Worm (Caenorhabditis elegans) whole organism, early embryonic: ENCODE results near the gene fubl-1.

Experiments
- B0310.2 ChIP-seq: sonication (generic microtip); optimal IDR thresholded peaks from 2 replicates; lab custom pipeline; 2016; ENCODE audit warnings: mild to moderate bottlenecking, missing genetic modification characterization, missing compliant biosample characterization
- F13C5.2 ChIP-seq: sonication (generic microtip); optimal IDR thresholded peaks from 2 replicates; lab custom pipeline; 2017; ENCODE audit warnings: mild to moderate bottlenecking, missing genetic modification characterization, inconsistent platforms, missing compliant biosample characterization
- aly-1 ChIP-seq: sonication (generic microtip); optimal IDR thresholded peaks from 2 replicates; lab custom pipeline; 2016; ENCODE audit warnings: missing genetic modification characterization, missing compliant biosample characterization
- ama-1 ChIP-seq: fragments of 150-350 bp; optimal IDR thresholded peaks from 2 replicates; lab custom pipeline; 2014
- ceh-13 ChIP-seq: fragments of 200-800 bp; sonication (Bioruptor generic); optimal IDR thresholded peaks from 2 replicates; lab custom pipeline; 2018; ENCODE audit warnings: mild to moderate bottlenecking, missing genetic modification characterization, missing compliant biosample characterization
- ceh-36 ChIP-seq: sonication (generic microtip); optimal IDR thresholded peaks from 2 replicates; lab custom pipeline; 2016; ENCODE audit warnings: missing genetic modification characterization, inconsistent platforms, missing compliant biosample characterization
- ets-7 ChIP-seq: sonication (generic microtip); optimal IDR thresholded peaks from 2 replicates; lab custom pipeline; 2016; ENCODE audit warnings: missing genotype, missing genetic modification characterization, missing compliant biosample characterization
- flt-1 ChIP-seq: fragments of 200-800 bp; sonication (Bioruptor generic); IDR thresholded peaks from 2 replicates; pipeline ENCODE4 v1.3.6; 2022; ENCODE audit warnings: missing genetic modification characterization, missing compliant biosample characterization
- hmbx-1 ChIP-seq: sonication (generic microtip); optimal IDR thresholded peaks from 2 replicates; lab custom pipeline; 2016; ENCODE audit warnings: mild to moderate bottlenecking, missing genetic modification characterization, missing compliant biosample characterization
- hmg-4 ChIP-seq: fragments of 200-800 bp; sonication (Bioruptor generic); optimal IDR thresholded peaks from 2 replicates; lab custom pipeline; 2018; ENCODE audit warnings: mild to moderate bottlenecking, missing genetic modification characterization, missing compliant biosample characterization
- hnd-1 ChIP-seq: sonication (generic microtip); optimal IDR thresholded peaks from 2 replicates; lab custom pipeline; 2016; ENCODE audit warnings: missing genetic modification characterization, missing compliant biosample characterization
- pes-1 ChIP-seq: fragments of 200-800 bp; sonication (Bioruptor generic); IDR thresholded peaks from 2 replicates; pipeline ENCODE4 v1.3.6; 2022; ENCODE audit warnings: missing genetic modification reagents, missing genetic modification characterization, missing compliant biosample characterization
- scrt-1 ChIP-seq: fragments of 200-800 bp; sonication (Bioruptor generic); IDR thresholded peaks from 2 replicates; pipeline ENCODE4 v1.3.6; 2022; ENCODE audit warnings: missing genetic modification characterization, missing compliant biosample characterization
- sea-1 ChIP-seq: fragments of 200-800 bp; sonication (Bioruptor generic); conservative IDR thresholded peaks from 2 replicates; pipeline ENCODE4 v1.3.6; 2022; ENCODE audit warnings: missing genetic modification characterization, missing compliant biosample characterization
- tbx-11 ChIP-seq: fragments of 200-800 bp; sonication (Bioruptor generic); IDR thresholded peaks from 2 replicates; pipeline ENCODE4 v1.3.6; 2022; ENCODE audit warnings: missing genetic modification characterization, missing compliant biosample characterization
- tbx-37 ChIP-seq: fragments of 200-800 bp; sonication (Bioruptor generic); conservative IDR thresholded peaks from 2 replicates; pipeline ENCODE4 v1.3.6; 2022; ENCODE audit warnings: missing genetic modification reagents, missing genetic modification characterization, missing compliant biosample characterization
- tra-4 ChIP-seq: sonication (generic microtip); optimal IDR thresholded peaks from 2 replicates; lab custom pipeline; 2017; ENCODE audit warnings: missing genetic modification characterization, missing compliant biosample characterization

fubl-1 gene

ce11 chrV:10275619-10276018 is 37.0 kb upstream of the fubl-1 start, which contains the start of gene Y22F5A.11:
Gene Y22F5A.11, minus strand, starts transcription at chrV:10275646.
- TF ChIP-seq ets-7 (tag; lab: Kevin White, UChicago): no peak
- no peak for TF ChIP-seq sea-1 (GFP tag; lab: Robert Waterston, UW)
- no peak for TF ChIP-seq hnd-1
- no peak for TF ChIP-seq ceh-36 (tag; lab: Kevin White, UChicago)
- TF ChIP-seq scrt-1: no peak
- no peak for TF ChIP-seq tbx-11 (GFP tag; lab: Robert Waterston, UW)

DNA sequence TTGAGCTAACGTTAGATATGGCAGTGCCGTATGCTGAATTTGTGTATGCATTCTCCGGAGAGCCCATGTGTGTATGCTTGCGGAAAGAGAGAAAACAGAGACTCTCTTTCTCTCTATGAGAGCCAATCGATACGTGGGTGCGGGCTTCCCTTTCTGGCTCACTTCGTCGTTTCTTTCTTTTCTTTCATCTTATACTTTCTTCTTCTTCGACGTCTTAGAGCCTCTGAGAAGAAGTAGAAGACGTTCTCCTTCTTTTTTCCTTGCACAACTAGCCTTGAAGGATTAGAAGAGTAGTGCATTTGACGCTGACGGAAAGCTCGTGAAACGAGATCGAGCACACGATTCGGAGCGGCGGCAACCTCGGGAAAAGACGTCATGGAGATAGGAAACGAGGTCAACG is 35.2 kb upstream of the fubl-1 start:
- TF ChIP-seq B0310.2 (tag; lab: Kevin White, UChicago) (no peak), hnd-1 (no peak)

DNA sequence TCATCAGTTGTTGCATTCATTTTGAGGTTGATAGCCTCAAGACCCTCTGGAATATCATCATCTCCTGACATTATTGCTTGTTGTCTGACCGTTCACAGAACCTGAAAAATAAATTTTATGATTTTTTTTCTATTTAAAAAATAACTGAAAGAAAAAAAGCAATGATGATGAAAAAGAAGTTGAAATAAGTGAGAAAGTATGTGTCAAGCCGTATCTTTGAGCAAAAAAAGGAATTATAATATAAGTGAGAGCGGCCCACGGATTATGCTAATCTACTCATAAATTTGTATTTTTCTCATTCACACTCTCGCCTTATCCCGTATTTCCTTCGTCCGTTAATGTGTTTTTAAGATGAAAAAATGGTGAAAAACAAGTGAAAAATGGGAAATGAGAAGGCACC is 31.5 kb upstream of the fubl-1 start, which contains the start of gene ric-4:
Gene ric-4 (minus strand): TSS at position 101 of the 400 bp plus-strand sequence.
- TF ChIP-seq B0310.2 (tag; lab: Kevin White, UChicago) (no peak), F13C5.2 (tag; lab: Kevin White, UChicago) (no peak), aly-1 (tag; lab: Kevin White, UChicago) (no peak), ceh-36 (tag; lab: Kevin White, UChicago) (no peak), tbx-37 (GFP tag; lab: Robert Waterston, UW) (no peak), hnd-1 (no peak), hmg-4 (GFP tag; lab: Kevin White, UChicago) (no peak), ets-7 (tag; lab: Kevin White, UChicago) (no peak)

DNA sequence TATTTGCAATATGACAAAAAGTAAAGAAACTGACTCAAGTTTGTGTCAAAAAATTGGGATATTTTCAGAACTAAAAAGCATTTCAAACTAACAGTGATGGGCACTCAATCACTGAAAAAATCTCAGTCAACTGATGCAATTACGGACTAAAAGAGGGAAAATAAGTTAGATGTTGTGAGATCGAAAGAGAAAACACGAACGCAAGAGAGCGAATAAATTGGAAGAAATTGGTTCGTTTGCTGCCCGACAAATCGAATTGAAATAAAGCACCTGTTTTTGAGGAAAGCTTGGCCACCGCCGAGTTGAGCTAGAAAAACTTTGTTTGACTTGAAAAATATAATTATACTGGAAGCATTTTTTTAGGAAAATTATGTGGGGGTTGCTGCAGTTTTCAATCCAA is 27.4 kb upstream of the fubl-1 start:
- no peak for TF ChIP-seq ets-7 (tag; lab: Kevin White, UChicago)
- no peak for TF ChIP-seq flt-1 (GFP tag; lab: Robert Waterston, UW)
- TF ChIP-seq pes-1 (GFP tag; lab: Robert Waterston, UW): no peak
- no peak for TF ChIP-seq F13C5.2 (tag; lab: Kevin White, UChicago)
- no peak for TF ChIP-seq tra-4 (tag; lab: Kevin White, UChicago)
- TF ChIP-seq tbx-11 (GFP tag; lab: Robert Waterston, UW): no peak
- TF ChIP-seq sea-1 (GFP tag; lab: Robert Waterston, UW): no peak
- TF ChIP-seq hmg-4 (GFP tag; lab: Kevin White, UChicago): no peak
- no peak for TF ChIP-seq tbx-37 (GFP tag; lab: Robert Waterston, UW)
- no peak for TF ChIP-seq hmbx-1 (tag; lab: Kevin White, UChicago)
- no peak for TF ChIP-seq B0310.2 (tag; lab: Kevin White, UChicago)
- no peak for TF ChIP-seq scrt-1
- no peak for TF ChIP-seq hnd-1
- no peak for TF ChIP-seq aly-1 (tag; lab: Kevin White, UChicago)
- no peak for TF ChIP-seq ama-1 (lab: Kevin White, UChicago)
- TF ChIP-seq ceh-36 (tag; lab: Kevin White, UChicago): no peak
- no peak for TF ChIP-seq ceh-13

DNA sequence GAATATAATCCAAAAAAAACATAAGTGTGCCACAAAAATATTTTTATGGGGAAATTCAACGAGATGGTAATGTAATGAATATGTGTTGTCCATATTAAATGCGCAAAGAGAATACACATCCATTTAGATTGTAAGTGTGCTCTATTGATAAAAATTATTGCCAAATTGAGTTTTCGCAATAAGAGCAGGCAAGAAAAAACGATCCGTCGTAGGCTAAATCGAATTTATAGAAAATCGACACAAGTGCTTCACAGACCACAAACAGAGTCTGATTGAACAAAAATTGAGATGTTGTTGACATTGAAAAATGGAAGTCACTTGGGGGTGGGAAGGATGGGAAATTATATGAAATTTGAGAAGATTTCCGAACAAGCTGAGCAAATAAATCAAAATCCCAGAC is 26.4 kb upstream of the fubl-1 start:
- TF ChIP-seq ama-1 (lab: Kevin White, UChicago) (no peak), hnd-1 (no peak), tbx-37 (GFP tag; lab: Robert Waterston, UW) (no peak), F13C5.2 (tag; lab: Kevin White, UChicago) (no peak), B0310.2 (tag; lab: Kevin White, UChicago) (no peak), hmg-4 (GFP tag; lab: Kevin White, UChicago) (no peak), aly-1 (tag; lab: Kevin White, UChicago) (no peak), flt-1 (GFP tag; lab: Robert Waterston, UW) (no peak), hmbx-1 (tag; lab: Kevin White, UChicago) (no peak), ceh-13 (no peak), sea-1 (GFP tag; lab: Robert Waterston, UW) (no peak), ceh-36 (tag; lab: Kevin White, UChicago) (no peak), pes-1 (GFP tag; lab: Robert Waterston, UW) (no peak), scrt-1 (no peak), ets-7 (tag; lab: Kevin White, UChicago) (no peak), tra-4 (tag; lab: Kevin White, UChicago) (no peak), tbx-11 (GFP tag; lab: Robert Waterston, UW) (no peak)

DNA sequence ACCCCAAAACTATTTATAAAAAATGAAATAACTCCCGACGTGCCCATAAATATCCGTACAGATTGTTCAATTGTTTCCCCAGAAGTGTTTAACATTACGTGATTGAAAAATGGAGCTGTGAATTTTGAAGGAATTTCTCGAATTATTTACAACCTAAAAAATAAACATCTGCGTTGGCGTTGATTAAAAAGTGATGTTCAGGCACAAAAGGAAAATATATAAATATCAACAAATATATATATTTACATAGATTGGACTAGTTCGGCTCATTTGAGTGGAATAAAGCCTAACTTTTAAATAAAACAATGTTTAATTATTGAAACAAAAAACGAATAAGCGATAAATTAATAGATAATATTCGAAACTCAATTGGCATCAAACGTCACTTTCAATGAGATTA is 21.8 kb upstream of the fubl-1 start, which contains the start of gene sri-18:
Gene sri-18 (minus strand): TSS at position 101 of the 400 bp plus-strand sequence.
- TF ChIP-seq hmbx-1 (tag; lab: Kevin White, UChicago): no peak
- no peak for TF ChIP-seq B0310.2 (tag; lab: Kevin White, UChicago)
- no peak for TF ChIP-seq F13C5.2 (tag; lab: Kevin White, UChicago)
- TF ChIP-seq ceh-36 (tag; lab: Kevin White, UChicago): no peak
- no peak for TF ChIP-seq scrt-1

ce11 chrV:10256050-10256449 is 17.4 kb upstream of the fubl-1 start, which contains the start of gene nhr-232:
Gene nhr-232, plus strand, starts transcription at chrV:10256170.
- TF ChIP-seq ceh-36 (tag; lab: Kevin White, UChicago) (no peak), hnd-1 (no peak), scrt-1 (no peak), pes-1 (GFP tag; lab: Robert Waterston, UW) (no peak), flt-1 (GFP tag; lab: Robert Waterston, UW) (no peak), hmg-4 (GFP tag; lab: Kevin White, UChicago) (no peak)

DNA sequence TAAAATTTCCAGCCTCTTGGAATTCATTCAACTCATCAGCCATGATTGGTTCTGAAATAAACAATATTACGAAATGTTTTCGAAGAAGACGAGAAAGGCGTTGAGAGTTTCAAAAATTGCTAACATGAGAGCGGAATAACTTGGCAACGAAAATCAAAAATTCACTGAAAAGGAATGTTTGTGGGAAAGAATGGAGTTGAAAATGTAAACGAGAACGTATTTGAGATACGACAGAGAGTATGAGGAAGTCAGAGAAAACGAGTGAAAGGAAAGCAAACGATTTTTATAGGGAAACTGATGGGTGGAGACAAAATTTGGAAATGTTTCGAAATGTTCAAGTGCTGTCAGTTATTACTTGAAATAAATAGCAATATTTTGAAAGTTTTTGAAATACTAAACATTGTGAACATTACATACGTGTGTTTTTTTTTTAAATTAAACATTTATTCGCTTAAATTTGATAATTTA is 16.4 kb upstream of the fubl-1 start, which contains the start of gene rop-1:
Gene rop-1 (minus strand): TSS at position 51 of the 468 bp plus-strand sequence.
- no peak for TF ChIP-seq flt-1 (GFP tag; lab: Robert Waterston, UW)
- TF ChIP-seq ama-1 (lab: Kevin White, UChicago): no peak
- no peak for TF ChIP-seq sea-1 (GFP tag; lab: Robert Waterston, UW)
- TF ChIP-seq aly-1 (tag; lab: Kevin White, UChicago): no peak
- TF ChIP-seq scrt-1: no peak
- no peak for TF ChIP-seq hmg-4 (GFP tag; lab: Kevin White, UChicago)
- no peak for TF ChIP-seq pes-1 (GFP tag; lab: Robert Waterston, UW)
- TF ChIP-seq B0310.2 (tag; lab: Kevin White, UChicago): no peak
- TF ChIP-seq ceh-13: no peak
- TF ChIP-seq hnd-1: no peak
- TF ChIP-seq tbx-11 (GFP tag; lab: Robert Waterston, UW): no peak
- no peak for TF ChIP-seq hmbx-1 (tag; lab: Kevin White, UChicago)
- no peak for TF ChIP-seq tbx-37 (GFP tag; lab: Robert Waterston, UW)
- TF ChIP-seq F13C5.2 (tag; lab: Kevin White, UChicago): no peak
- TF ChIP-seq ceh-36 (tag; lab: Kevin White, UChicago): no peak
